Fruit fly (Drosophila melanogaster) whole organism, embryonic: ENCODE results near the gene Sodh2.
A peak's percentile ranks its signal among the peaks of the same experiment; 100 is the strongest.

Experiments used
- Ada2b ChIP-seq: fragments of 200-800 bp; sonication (Bioruptor generic); IDR thresholded peaks from 2 replicates; pipeline ENCODE4 v1.3.6; 2022; ENCODE audit warnings: missing biosample characterization, missing genetic modification characterization
- Aef1 ChIP-seq: fragments of 200-800 bp; sonication (Bioruptor generic); IDR thresholded peaks from 3 replicates; pipeline ENCODE4 v1.3.6; 2022; ENCODE audit warnings: missing biosample characterization, missing genetic modification characterization
- CG10979 ChIP-seq: fragments of 200-800 bp; sonication (Bioruptor generic); optimal IDR thresholded peaks from 2 replicates; lab custom pipeline; 2018; ENCODE audit warnings: missing biosample characterization, mild to moderate bottlenecking, missing genetic modification characterization, moderate library complexity
- CG11504 ChIP-seq: fragments of 200-800 bp; sonication (Bioruptor generic); optimal IDR thresholded peaks from 3 replicates; lab custom pipeline; 2019; ENCODE audit warnings: missing biosample characterization, mild to moderate bottlenecking, missing genetic modification characterization, moderate library complexity
- CG12391 ChIP-seq: fragments of 200-800 bp; sonication (Bioruptor generic); optimal IDR thresholded peaks from 3 replicates; lab custom pipeline; 2018; ENCODE audit warnings: missing biosample characterization, mild to moderate bottlenecking, missing genetic modification characterization, moderate library complexity
- CG13624 ChIP-seq: fragments of 200-800 bp; sonication (Bioruptor generic); optimal IDR thresholded peaks from 2 replicates; lab custom pipeline; 2016; ENCODE audit warnings: missing biosample characterization, missing genetic modification characterization
- CG16779 ChIP-seq: fragments of 200-800 bp; sonication (Bioruptor generic); IDR thresholded peaks from 2 replicates; pipeline ENCODE4 v1.3.6; 2022; ENCODE audit warnings: missing biosample characterization, missing genetic modification characterization
- CG16813 ChIP-seq: fragments of 200-800 bp; sonication (Bioruptor generic); IDR thresholded peaks from 3 replicates; pipeline ENCODE4 v1.3.6; 2022; ENCODE audit warnings: missing biosample characterization, missing genetic modification characterization; ENCODE audit not compliant: partially characterized antibody
- CG1832 ChIP-seq: fragments of 200-800 bp; sonication (Bioruptor generic); optimal IDR thresholded peaks from 2 replicates; lab custom pipeline; 2017; ENCODE audit warnings: missing biosample characterization, mild to moderate bottlenecking, missing genetic modification characterization, inconsistent platforms
- CG31365 ChIP-seq: fragments of 200-800 bp; sonication (Bioruptor generic); optimal IDR thresholded peaks from 2 replicates; lab custom pipeline; 2018; ENCODE audit warnings: missing biosample characterization, mild to moderate bottlenecking, missing genetic modification characterization
- CG34376 ChIP-seq: fragments of 200-800 bp; sonication (Bioruptor generic); optimal IDR thresholded peaks from 2 replicates; lab custom pipeline; 2018; ENCODE audit warnings: missing biosample characterization, mild to moderate bottlenecking, missing genetic modification characterization
- CG3726 ChIP-seq: fragments of 200-800 bp; sonication (Bioruptor generic); IDR thresholded peaks from 3 replicates; pipeline ENCODE4, ENCODE4 v1.3.6; 2022; ENCODE audit warnings: missing biosample characterization, missing genetic modification characterization
- CG4854 ChIP-seq: fragments of 200-800 bp; sonication (Bioruptor generic); optimal IDR thresholded peaks from 2 replicates; lab custom pipeline; 2016; ENCODE audit warnings: missing biosample characterization, missing genetic modification characterization, inconsistent platforms
- CG6175 ChIP-seq: fragments of 200-800 bp; sonication (Bioruptor generic); IDR thresholded peaks from 3 replicates; pipeline ENCODE4 v1.3.6; 2022; ENCODE audit warnings: missing biosample characterization, missing genetic modification characterization
- CG6654 ChIP-seq: fragments of 200-800 bp; sonication (Bioruptor generic); optimal IDR thresholded peaks from 2 replicates; lab custom pipeline; 2017; ENCODE audit warnings: missing biosample characterization, mild to moderate bottlenecking, missing genetic modification characterization
- CG9817 ChIP-seq: fragments of 200-800 bp; sonication (Bioruptor generic); optimal IDR thresholded peaks from 2 replicates; lab custom pipeline; 2018; ENCODE audit warnings: missing biosample characterization, mild to moderate bottlenecking, missing genetic modification characterization, moderate library complexity
- Drgx ChIP-seq: fragments of 200-800 bp; sonication (Bioruptor generic); IDR thresholded peaks from 2 replicates; pipeline ENCODE4 v1.3.6; 2022; ENCODE audit warnings: missing biosample characterization, missing genetic modification characterization
- E2f1 ChIP-seq: fragments of 200-800 bp; sonication (Bioruptor generic); IDR thresholded peaks from 2 replicates; pipeline ENCODE4 v1.3.6; 2022; ENCODE audit warnings: missing biosample characterization, missing genetic modification characterization
- ERR ChIP-seq: fragments of 200-800 bp; sonication (Bioruptor generic); optimal IDR thresholded peaks from 2 replicates; lab custom pipeline; 2016; ENCODE audit warnings: missing biosample characterization, missing genetic modification characterization
- Eip74EF ChIP-seq, 2 experiments: fragments of 200-800 bp in 1 of 2; fragments of >200 bp in 1 of 2; sonication (Bioruptor generic) in 1 of 2; optimal IDR thresholded peaks; 2 replicates each; lab custom pipeline; 2017 to 2019; ENCODE audit warnings: missing biosample characterization in 2 of 2, missing genetic modification characterization in 2 of 2, mild to moderate bottlenecking in 1 of 2, moderate library complexity in 1 of 2
- Gsc ChIP-seq: fragments of 200-800 bp; sonication (Bioruptor generic); IDR thresholded peaks from 2 replicates; pipeline ENCODE4 v1.3.6; 2022; ENCODE audit warnings: missing biosample characterization, missing genetic modification characterization
- Hmx ChIP-seq: fragments of 200-800 bp; sonication (Bioruptor generic); optimal IDR thresholded peaks from 2 replicates; lab custom pipeline; 2016; ENCODE audit warnings: missing biosample characterization, missing genetic modification characterization
- Hr3 ChIP-seq: fragments of 200-800 bp; sonication (Bioruptor generic); optimal IDR thresholded peaks from 3 replicates; lab custom pipeline; 2016; ENCODE audit warnings: missing biosample characterization, missing genetic modification characterization
- Nf-YB ChIP-seq: fragments of 200-800 bp; sonication (Bioruptor generic); optimal IDR thresholded peaks from 3 replicates; lab custom pipeline; 2019; ENCODE audit warnings: missing biosample characterization, mild to moderate bottlenecking, missing genetic modification characterization, moderate library complexity
- Opbp ChIP-seq: fragments of 200-800 bp; sonication (Bioruptor generic); IDR thresholded peaks from 3 replicates; pipeline ENCODE4 v1.3.6; 2022; ENCODE audit warnings: missing biosample characterization, missing genetic modification characterization; ENCODE audit not compliant: partially characterized antibody
- Ptx1 ChIP-seq: fragments of 200-800 bp; sonication (Bioruptor generic); IDR thresholded peaks from 2 replicates; pipeline ENCODE4 v1.3.6; 2022; ENCODE audit warnings: missing biosample characterization, missing genetic modification characterization
- Side ChIP-seq: fragments of 200-800 bp; sonication (Bioruptor generic); optimal IDR thresholded peaks from 2 replicates; lab custom pipeline; 2016; ENCODE audit warnings: missing biosample characterization, missing genetic modification characterization
- Xrp1 ChIP-seq: fragments of 200-800 bp; sonication (Bioruptor generic); IDR thresholded peaks from 2 replicates; pipeline ENCODE4 v1.3.6; 2022; ENCODE audit warnings: missing biosample characterization, missing genetic modification characterization
- chinmo ChIP-seq: fragments of 200-800 bp; sonication (Bioruptor generic); IDR thresholded peaks from 4 replicates; pipeline ENCODE4 v1.3.6; 2022; ENCODE audit warnings: missing biosample characterization, missing genetic modification characterization; ENCODE audit not compliant: partially characterized antibody
- da ChIP-seq: fragments of 200-800 bp; sonication (Bioruptor generic); optimal IDR thresholded peaks from 2 replicates; lab custom pipeline; 2016; ENCODE audit warnings: missing biosample characterization, missing genetic modification characterization
- grn ChIP-seq: fragments of 200-800 bp; sonication (Bioruptor generic); optimal IDR thresholded peaks from 3 replicates; lab custom pipeline; 2017; ENCODE audit warnings: missing biosample characterization, missing genetic modification characterization
- hkb ChIP-seq, 2 experiments: fragments of 200-800 bp in 1 of 2; fragments of >200 bp in 1 of 2; sonication (Bioruptor generic) in 1 of 2; IDR thresholded peaks in 1 of 2; optimal IDR thresholded peaks in 1 of 2; 2 replicates each; pipeline versions ENCODE4 v1.3.6 to Lab custom; 2017 to 2022; ENCODE audit warnings: missing biosample characterization in 1 of 2, missing genetic modification characterization in 1 of 2
- ind ChIP-seq: fragments of 200-800 bp; sonication (Bioruptor generic); optimal IDR thresholded peaks from 3 replicates; lab custom pipeline; 2016; ENCODE audit warnings: missing biosample characterization, missing genetic modification characterization
- lab ChIP-seq: fragments of 200-800 bp; sonication (Bioruptor generic); optimal IDR thresholded peaks from 3 replicates; lab custom pipeline; 2017; ENCODE audit warnings: missing biosample characterization, missing genetic modification characterization, mild to moderate bottlenecking, moderate library complexity, missing genetic modification reagents
- lbe ChIP-seq: fragments of 200-800 bp; sonication (Bioruptor generic); optimal IDR thresholded peaks from 2 replicates; lab custom pipeline; 2016; ENCODE audit warnings: missing biosample characterization, mild to moderate bottlenecking, missing genetic modification characterization
- nerfin-1 ChIP-seq: fragments of 200-800 bp; sonication (Bioruptor generic); optimal IDR thresholded peaks from 3 replicates; lab custom pipeline; 2019; ENCODE audit warnings: missing biosample characterization, mild to moderate bottlenecking, missing genetic modification characterization, moderate library complexity
- odd ChIP-seq: fragments of 200-800 bp; sonication (Bioruptor generic); optimal IDR thresholded peaks from 2 replicates; lab custom pipeline; 2017; ENCODE audit warnings: missing biosample characterization, mild to moderate bottlenecking, missing genetic modification characterization
- pb ChIP-seq: fragments of 200-800 bp; sonication (Bioruptor generic); optimal IDR thresholded peaks from 3 replicates; lab custom pipeline; 2016; ENCODE audit warnings: missing biosample characterization, missing genetic modification characterization
- peb ChIP-seq: fragments of 200-800 bp; sonication (Bioruptor generic); IDR thresholded peaks from 2 replicates; pipeline ENCODE4 v1.3.6; 2022; ENCODE audit warnings: missing biosample characterization, missing genetic modification characterization
- pfk ChIP-seq: fragments of 200-800 bp; sonication (Bioruptor generic); optimal IDR thresholded peaks from 2 replicates; lab custom pipeline; 2018; ENCODE audit warnings: missing biosample characterization, mild to moderate bottlenecking, missing genetic modification characterization, moderate library complexity
- ranshi ChIP-seq: fragments of 200-800 bp; sonication (Bioruptor generic); IDR thresholded peaks from 2 replicates; pipeline ENCODE4 v1.3.6; 2022; ENCODE audit warnings: missing biosample characterization, missing genetic modification characterization
- rib ChIP-seq: fragments of 200-800 bp; sonication (Bioruptor generic); IDR thresholded peaks from 2 replicates; pipeline ENCODE4 v1.3.6; 2022; ENCODE audit warnings: missing biosample characterization, missing genetic modification characterization
- salm ChIP-seq: fragments of 200-800 bp; sonication (Bioruptor generic); optimal IDR thresholded peaks from 2 replicates; lab custom pipeline; 2018; ENCODE audit warnings: missing biosample characterization, mild to moderate bottlenecking, missing genetic modification characterization
- seq ChIP-seq: fragments of 200-800 bp; sonication (Bioruptor generic); IDR thresholded peaks from 2 replicates; pipeline ENCODE4 v1.3.6; 2022; ENCODE audit warnings: missing biosample characterization, missing genetic modification characterization
- twi ChIP-seq: fragments of 200-800 bp; optimal IDR thresholded peaks from 2 replicates; lab custom pipeline; 2019; ENCODE audit warnings: missing biosample characterization, mild to moderate bottlenecking, missing genetic modification characterization, moderate library complexity
- tx ChIP-seq: fragments of 200-800 bp; sonication (Bioruptor generic); optimal IDR thresholded peaks from 2 replicates; lab custom pipeline; 2016; ENCODE audit warnings: missing biosample characterization, missing genetic modification characterization
- wdn ChIP-seq: fragments of 200-800 bp; sonication (Bioruptor generic); IDR thresholded peaks from 2 replicates; pipeline ENCODE4 v1.3.6; 2022; ENCODE audit warnings: missing biosample characterization, missing genetic modification characterization
- wek ChIP-seq: fragments of 200-800 bp; sonication (Bioruptor generic); optimal IDR thresholded peaks from 3 replicates; lab custom pipeline; 2018; ENCODE audit warnings: missing biosample characterization, mild to moderate bottlenecking, missing genetic modification characterization, moderate library complexity

The Sodh2 gene

dm6 chr3R:10886462-10887315, 10.5 kb downstream of the Sodh2 start (continued):
- TF ChIP-seq pb (GFP tag; lab: Kevin White, UChicago) = peak; percentile 67
- peak; percentile 78 for TF ChIP-seq ERR (GFP tag; lab: Kevin White, UChicago)
- no peak; the same call in 2 of the 3 replicates for TF ChIP-seq CG6175 (GFP tag; lab: Robert Waterston, UW)
- peak; percentile 91 for TF ChIP-seq wdn (GFP tag; lab: Robert Waterston, UW)
- peak; percentile 64 for TF ChIP-seq da (GFP tag; lab: Kevin White, UChicago)
- no peak for TF ChIP-seq wek (GFP tag; lab: Kevin White, UChicago)
- no peak for TF ChIP-seq CG1832 (GFP tag; lab: Kevin White, UChicago)
- peak; percentile 51; the same call in 1 of the 2 replicates for TF ChIP-seq Gsc (GFP tag; lab: Robert Waterston, UW)
- peak; percentile 79 for TF ChIP-seq peb
- no peak for TF ChIP-seq CG16813 (GFP tag; lab: Robert Waterston, UW)
- 0 out of 2 replicates have a peak, but pooled peaks have one; percentile 8 for TF ChIP-seq CG16779
- no peak; the same call in none of the 2 replicates for TF ChIP-seq E2f1
- peak; percentile 96 for TF ChIP-seq lab (GFP tag; lab: Kevin White, UChicago)
- TF ChIP-seq Xrp1 (GFP tag; lab: Robert Waterston, UW) = peak; percentile 91
- peak; percentile 94 for TF ChIP-seq Drgx (GFP tag; lab: Robert Waterston, UW)
- peak; percentile 94 for TF ChIP-seq CG12391 (tag; lab: Kevin White, UChicago)
- TF ChIP-seq ind (GFP tag; lab: Kevin White, UChicago) = peak; percentile 77
- TF ChIP-seq pfk (GFP tag; lab: Kevin White, UChicago) = no peak
- peak; percentile 21 for TF ChIP-seq grn (GFP tag; lab: Kevin White, UChicago)
- TF ChIP-seq nerfin-1 (tag; lab: Kevin White, UChicago) = peak; percentile 83
- peak; percentile 55 for TF ChIP-seq CG4854
- TF ChIP-seq Eip74EF (GFP tag; optimal IDR thresholded peaks at IDR 0.05; lab: Kevin White, UChicago) = peak in 1 of 2 experiments; percentile 89
- TF ChIP-seq salm (tag; lab: Kevin White, UChicago) = peak; percentile 84
- TF ChIP-seq Aef1 = peak; percentile 83
- TF ChIP-seq CG3726 = peak; percentile 66; the same call in 2 of the 3 replicates
- TF ChIP-seq twi (tag; lab: Kevin White, UChicago) = peak; percentile 56
- TF ChIP-seq Nf-YB = peak; percentile 85
- TF ChIP-seq CG10979 (tag; lab: Kevin White, UChicago) = peak; percentile 89
- TF ChIP-seq Hmx (GFP tag; lab: Kevin White, UChicago) = peak; percentile 84
- TF ChIP-seq Ada2b (GFP tag; lab: Robert Waterston, UW) = peak; percentile 85
- TF ChIP-seq odd (GFP tag; lab: Kevin White, UChicago) = peak; percentile 94
- TF ChIP-seq chinmo (GFP tag; lab: Robert Waterston, UW) = peak; percentile 76; the same call in 3 of the 4 replicates
- peak; percentile 94 for TF ChIP-seq CG34376 (GFP tag; lab: Kevin White, UChicago)
- TF ChIP-seq Hr3 (GFP tag; lab: Kevin White, UChicago) = peak; percentile 85
- peak; percentile 71 for TF ChIP-seq tx (GFP tag; lab: Kevin White, UChicago)
- peak; percentile 91 for TF ChIP-seq Ptx1 (GFP tag; lab: Robert Waterston, UW)
- no peak for TF ChIP-seq Opbp
- peak; percentile 90 for TF ChIP-seq CG11504 (tag; lab: Kevin White, UChicago)
- TF ChIP-seq CG31365 = peak; percentile 12
- TF ChIP-seq lbe (GFP tag; lab: Kevin White, UChicago) = peak; percentile 80
- peak; percentile 85 for TF ChIP-seq seq
- TF ChIP-seq ranshi (GFP tag; lab: Robert Waterston, UW) = peak; percentile 90
- TF ChIP-seq Side (GFP tag; lab: Kevin White, UChicago) = peak; percentile 91
- TF ChIP-seq CG9817 (tag; lab: Kevin White, UChicago) = peak; percentile 90
- TF ChIP-seq CG6654 (GFP tag; lab: Kevin White, UChicago) = peak; percentile 53
- TF ChIP-seq CG13624 (GFP tag; lab: Kevin White, UChicago) = peak; percentile 90
- no peak for TF ChIP-seq hkb (optimal IDR thresholded peaks at IDR 0.05; lab: Kevin White, UChicago)
- peak; percentile 91 for TF ChIP-seq hkb (GFP tag; IDR thresholded peaks at IDR 0.05; lab: Robert Waterston, UW)
- peak; percentile 81 for TF ChIP-seq rib (GFP tag; lab: Robert Waterston, UW)
